Worm (Caenorhabditis elegans): ENCODE measurements around the gene gldi-3.

DNA sequence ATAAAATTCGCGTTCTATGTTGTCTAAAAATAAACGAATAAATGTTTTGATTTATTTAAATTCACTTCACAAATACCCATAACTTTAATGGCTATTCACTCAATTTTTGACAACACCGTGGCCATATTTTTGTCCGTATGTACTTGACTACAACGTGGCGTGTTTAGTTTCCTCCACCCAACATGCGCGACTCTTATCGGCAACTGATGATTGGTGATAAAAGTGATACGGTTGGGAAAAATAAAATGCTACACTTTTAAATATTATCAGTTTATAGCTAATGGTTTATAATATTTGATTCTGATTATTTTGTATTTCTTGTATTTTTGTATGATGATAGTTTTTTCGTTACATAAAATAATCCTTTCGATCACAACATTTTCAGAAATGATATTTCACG is 11.7 kb upstream of the gldi-3 start, which contains the start of gene acs-7:
- no peak for TF ChIP-seq F57C9.4 (tag; optimal IDR thresholded peaks at IDR 0.05)
- no peak for TF ChIP-seq attf-6 (GFP tag; IDR thresholded peaks at IDR 0.05)
- no peak for TF ChIP-seq Y79H2A.3 (GFP tag; conservative IDR thresholded peaks at IDR 0.05)
- no peak for TF ChIP-seq ama-1 (optimal IDR thresholded peaks at IDR 0.05)
- TF ChIP-seq ama-1 (GFP tag; optimal IDR thresholded peaks at IDR 0.05), result no peak
- TF ChIP-seq nhr-90 (tag; optimal IDR thresholded peaks at IDR 0.05), result no peak
- no peak for TF ChIP-seq unc-62 (GFP tag; optimal IDR thresholded peaks at IDR 0.05)
- no peak for TF ChIP-seq xnd-1 (tag; optimal IDR thresholded peaks at IDR 0.05)
